Worm (Caenorhabditis elegans) whole organism, L1 larva: ENCODE data around the gene math-33.

ENCODE experiments used
- C34B4.2 ChIP-seq: sonication (generic microtip); optimal IDR thresholded peaks from 2 replicates; lab custom pipeline; 2017; ENCODE audit warnings: mild to moderate bottlenecking, missing genetic modification characterization, missing compliant biosample characterization
- Y116A8C.19 ChIP-seq: sonication (generic microtip); optimal IDR thresholded peaks from 2 replicates; lab custom pipeline; 2016; ENCODE audit warnings: missing compliant biosample characterization, missing genetic modification characterization, borderline replicate concordance
- alr-1 ChIP-seq: fragments of 200-800 bp; sonication (Bioruptor generic); optimal IDR thresholded peaks from 2 replicates; lab custom pipeline; 2018; ENCODE audit warnings: borderline replicate concordance, mild to moderate bottlenecking, missing genetic modification characterization, missing compliant biosample characterization
- ces-1 ChIP-seq: fragments of 150-350 bp; optimal IDR thresholded peaks from 2 replicates; lab custom pipeline; 2014; ENCODE audit warnings: missing biosample characterization, missing genetic modification reagents, missing genetic modification characterization
- egl-27 ChIP-seq, 2 experiments: fragments of 150-350 bp in 1 of 2; sonication (generic microtip); optimal IDR thresholded peaks; 3 replicates each; lab custom pipeline; 2017 to 2018; ENCODE audit warnings: missing biosample characterization in 2 of 2, missing genetic modification characterization in 2 of 2, missing genetic modification reagents in 2 of 2
- elt-3 ChIP-seq, 6 experiments: fragments of 150-350 bp in 1 of 6; sonication (generic microtip); optimal IDR thresholded peaks; 2 replicates each; lab custom pipeline; 2017 to 2018; ENCODE audit warnings: missing biosample characterization in 6 of 6, missing genetic modification characterization in 6 of 6, inconsistent platforms in 1 of 6
- grh-1 ChIP-seq: fragments of 200-800 bp; sonication (Bioruptor generic); IDR thresholded peaks from 2 replicates; pipeline ENCODE4 v1.3.6; 2022; ENCODE audit warnings: missing genetic modification reagents, missing genetic modification characterization, missing compliant biosample characterization
- hlh-17 ChIP-seq: fragments of 200-800 bp; sonication (Bioruptor generic); optimal IDR thresholded peaks from 2 replicates; lab custom pipeline; 2018; ENCODE audit warnings: missing genetic modification characterization, mild to moderate bottlenecking, missing compliant biosample characterization, moderate library complexity, borderline replicate concordance
- irx-1 ChIP-seq: sonication (generic microtip); optimal IDR thresholded peaks from 2 replicates; lab custom pipeline; 2016; ENCODE audit warnings: missing genetic modification characterization, missing compliant biosample characterization
- nhr-237 ChIP-seq: fragments of 150-350 bp; optimal IDR thresholded peaks from 2 replicates; lab custom pipeline; 2014; ENCODE audit warnings: missing biosample characterization, missing genetic modification characterization
- nhr-85 ChIP-seq: sonication (generic microtip); peaks from one replicate; lab custom pipeline; 2016; ENCODE audit warnings: missing genetic modification characterization, inconsistent platforms, missing compliant biosample characterization
- pqm-1 ChIP-seq: sonication (generic microtip); optimal IDR thresholded peaks from 3 replicates; lab custom pipeline; 2017; ENCODE audit warnings: missing biosample characterization, missing genetic modification characterization
- skn-1 ChIP-seq: fragments of 150-350 bp; optimal IDR thresholded peaks from 2 replicates; lab custom pipeline; 2014; ENCODE audit warnings: missing biosample characterization, missing genetic modification characterization
- unc-62 ChIP-seq: fragments of 150-350 bp; optimal IDR thresholded peaks from 2 replicates; lab custom pipeline; 2014; ENCODE audit warnings: missing biosample characterization, missing genetic modification reagents, missing genetic modification characterization

ce11 chrV:11161791-11162190 lies 48.1 kb downstream of the math-33 start, which contains the start of gene srg-41:
- TF ChIP-seq pqm-1, result no peak
- TF ChIP-seq hlh-17 (GFP tag; lab: Kevin White, UChicago), result no peak
- no peak for TF ChIP-seq irx-1 (tag; lab: Kevin White, UChicago)
- TF ChIP-seq unc-62 (GFP tag; lab: Kevin White, UChicago), result no peak
- no peak for TF ChIP-seq skn-1 (tag; lab: Kevin White, UChicago)
- TF ChIP-seq nhr-237, result no peak
- TF ChIP-seq grh-1 (GFP tag; lab: Robert Waterston, UW), result no peak
- TF ChIP-seq nhr-85 (tag; lab: Kevin White, UChicago), result no peak
- TF ChIP-seq elt-3 (tag; optimal IDR thresholded peaks at IDR 0.05; lab: Kevin White, UChicago), result no peak
- no peak for TF ChIP-seq egl-27 (tag; optimal IDR thresholded peaks at IDR 0.05; lab: Kevin White, UChicago)
- TF ChIP-seq C34B4.2 (tag; lab: Kevin White, UChicago), result no peak
- no peak for TF ChIP-seq ces-1 (GFP tag; lab: Kevin White, UChicago)
- TF ChIP-seq Y116A8C.19 (tag; lab: Kevin White, UChicago), result no peak
- TF ChIP-seq alr-1, result no peak
